Fruit fly (Drosophila melanogaster) whole organism: ENCODE results near the gene CG15892.

Experiments
- CG8478 ChIP-seq: fragments of >200 bp; optimal IDR thresholded peaks from 2 replicates; lab custom pipeline; 2018; ENCODE audit warnings: inconsistent platforms
- Dll ChIP-seq: fragments of >200 bp; optimal IDR thresholded peaks from 2 replicates; lab custom pipeline; 2017
- EcR ChIP-seq, 2 experiments: fragments of >200 bp; optimal IDR thresholded peaks; 2 replicates each; lab custom pipeline; 2017; ENCODE audit warnings: missing biosample characterization in 2 of 2, missing genetic modification characterization in 2 of 2, missing genetic modification reagents in 2 of 2
- pan ChIP-seq: fragments of >200 bp; optimal IDR thresholded peaks from 2 replicates; lab custom pipeline; 2017
- psq ChIP-seq: fragments of >200 bp; optimal IDR thresholded peaks from 2 replicates; lab custom pipeline; 2017
- usp ChIP-seq: fragments of >200 bp; optimal IDR thresholded peaks from 2 replicates; lab custom pipeline; 2017; ENCODE audit warnings: missing biosample characterization, missing genetic modification characterization, mixed read lengths

The CG15892 gene

dm6 chrX:6260900-6261299, 33.2 kb downstream of the CG15892 start, which contains the start of gene Josd:
Josd (plus strand) TSS chrX:6261169.
- TF ChIP-seq pan (no peak), CG8478 (no peak), usp (GFP tag; lab: Kevin White, UChicago) (no peak), psq (lab: Kevin White, UChicago) (no peak), Dll (no peak), EcR (GFP tag; optimal IDR thresholded peaks at IDR 0.05; lab: Kevin White, UChicago) (no peak)

DNA sequence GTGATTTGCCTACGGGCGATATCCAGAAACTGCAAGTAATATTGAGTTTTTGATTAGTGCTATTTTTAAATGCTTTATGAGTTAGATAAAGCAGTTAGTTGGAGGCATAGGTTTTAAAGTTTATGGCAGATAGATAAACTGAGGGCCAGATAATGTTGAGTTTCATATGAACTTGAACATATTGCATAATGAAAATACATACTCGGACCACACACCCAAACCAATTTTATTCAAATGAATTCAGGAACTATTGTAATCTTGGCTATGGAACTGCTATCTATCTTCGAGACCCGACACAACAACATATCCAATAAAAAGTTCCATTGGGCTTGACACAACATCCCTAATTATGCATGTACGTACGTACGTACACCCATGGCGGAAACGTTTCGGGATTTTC, 34.4 kb downstream of the CG15892 start:
- TF ChIP-seq CG8478: no peak
- TF ChIP-seq EcR (GFP tag; optimal IDR thresholded peaks at IDR 0.05; lab: Kevin White, UChicago): no peak
- no peak for TF ChIP-seq usp (GFP tag; lab: Kevin White, UChicago)
- TF ChIP-seq pan: no peak
- no peak for TF ChIP-seq Dll
- no peak for TF ChIP-seq psq (lab: Kevin White, UChicago)

DNA sequence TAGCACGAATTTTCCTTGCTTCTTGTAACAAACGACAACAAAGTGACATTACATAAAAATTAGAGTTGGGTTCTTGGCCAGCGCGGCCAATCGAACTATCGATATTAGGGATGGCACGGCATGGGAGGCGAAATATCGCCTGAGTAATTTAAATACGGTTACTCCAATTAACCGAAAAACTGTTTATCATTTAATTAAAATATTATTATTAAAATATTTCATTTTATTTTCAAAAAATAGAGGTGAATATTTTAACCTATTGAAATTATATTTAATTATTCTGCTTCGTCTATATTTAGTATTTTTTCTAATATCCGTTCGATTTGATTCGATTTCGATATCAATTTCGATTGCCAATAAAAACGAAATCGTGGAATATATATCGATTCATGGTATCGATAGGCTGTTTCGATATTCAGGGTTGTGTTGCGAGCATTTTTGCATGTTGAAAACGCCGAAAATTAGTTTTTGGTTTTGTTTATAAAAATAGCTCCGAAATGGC, 38.7 kb downstream of the CG15892 start, which contains the start of the genes Rbcn-3A and Spx:
Gene Rbcn-3A (minus strand): TSS at position 74 of the 502 bp plus-strand sequence.
Gene Spx (plus strand): TSS at position 409 of the 502 bp plus-strand sequence.
- no peak for TF ChIP-seq CG8478
- no peak for TF ChIP-seq pan
- TF ChIP-seq EcR (GFP tag; optimal IDR thresholded peaks at IDR 0.05; lab: Kevin White, UChicago): no peak
- TF ChIP-seq Dll: no peak
- TF ChIP-seq psq (lab: Kevin White, UChicago): no peak
- TF ChIP-seq usp (GFP tag; lab: Kevin White, UChicago): no peak

dm6 chrX:6254617-6255349, 39.4 kb downstream of the CG15892 start:
- TF ChIP-seq usp (GFP tag; lab: Kevin White, UChicago): no peak
- no peak for TF ChIP-seq CG8478
- no peak for TF ChIP-seq psq (lab: Kevin White, UChicago)
- no peak for TF ChIP-seq pan
- TF ChIP-seq EcR (GFP tag; optimal IDR thresholded peaks at IDR 0.05; lab: Kevin White, UChicago): no peak
- no peak for TF ChIP-seq Dll

DNA sequence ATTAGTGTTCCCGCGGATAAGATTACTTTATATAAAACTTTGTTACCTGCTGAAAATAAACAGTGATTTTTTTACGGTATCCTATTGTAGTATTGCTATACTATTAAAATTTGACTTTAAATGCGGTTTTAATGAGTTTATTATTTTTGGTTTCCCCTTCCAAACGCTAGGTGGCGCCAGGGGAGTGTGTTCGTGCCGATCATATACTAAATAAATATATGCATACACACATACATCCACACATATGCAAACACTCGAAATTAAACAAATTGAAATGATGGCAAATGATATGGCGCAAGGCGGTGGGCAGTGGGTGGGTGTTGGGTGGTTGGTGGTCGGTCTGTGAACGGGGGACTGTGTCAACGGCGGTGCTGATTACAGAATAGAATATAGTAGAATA, 40.4 kb downstream of the CG15892 start:
- no peak for TF ChIP-seq pan
- TF ChIP-seq Dll: no peak
- TF ChIP-seq EcR (GFP tag; optimal IDR thresholded peaks at IDR 0.05; lab: Kevin White, UChicago): no peak
- no peak for TF ChIP-seq usp (GFP tag; lab: Kevin White, UChicago)
- no peak for TF ChIP-seq CG8478
- no peak for TF ChIP-seq psq (lab: Kevin White, UChicago)

DNA sequence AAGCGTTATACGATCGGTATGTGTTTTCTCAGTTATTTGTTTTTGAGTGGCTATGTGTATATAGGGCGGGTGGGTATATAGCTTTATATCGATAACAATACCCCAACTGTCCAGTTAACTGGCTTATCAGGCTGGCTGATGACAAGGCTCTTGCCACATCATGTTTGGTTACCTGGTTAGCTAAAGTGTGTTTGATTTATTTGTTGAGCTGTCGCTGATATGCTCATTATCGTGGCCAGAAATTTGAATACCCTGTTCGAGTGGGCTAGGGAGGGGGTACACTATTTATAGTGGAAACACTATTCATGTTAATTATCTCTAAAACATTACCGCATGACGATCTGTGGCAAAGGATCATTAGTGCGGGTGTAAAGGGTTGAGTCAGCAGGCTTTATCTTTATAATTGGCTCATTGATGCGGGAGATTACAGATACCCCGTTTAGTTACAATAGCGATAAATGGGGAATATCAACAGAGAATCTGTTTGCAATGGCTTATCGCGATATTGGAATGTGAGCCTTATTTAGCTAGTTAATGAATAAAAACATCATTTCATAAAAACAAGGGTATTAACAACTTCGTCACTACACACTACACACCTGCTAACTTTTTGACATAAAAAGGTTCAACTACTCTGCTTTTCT, 41.1 kb downstream of the CG15892 start:
- no peak for TF ChIP-seq pan
- TF ChIP-seq psq (lab: Kevin White, UChicago): no peak
- TF ChIP-seq Dll: no peak
- no peak for TF ChIP-seq CG8478
- no peak for TF ChIP-seq EcR (GFP tag; optimal IDR thresholded peaks at IDR 0.05; lab: Kevin White, UChicago)
- TF ChIP-seq usp (GFP tag; lab: Kevin White, UChicago): no peak
